Worm (Caenorhabditis elegans) whole organism, early embryonic: ENCODE results near the gene ZK675.4.

Experiments used
- B0310.2 ChIP-seq: sonication (generic microtip); optimal IDR thresholded peaks from 2 replicates; lab custom pipeline; 2016; ENCODE audit warnings: mild to moderate bottlenecking, missing genetic modification characterization, missing compliant biosample characterization
- F13C5.2 ChIP-seq: sonication (generic microtip); optimal IDR thresholded peaks from 2 replicates; lab custom pipeline; 2017; ENCODE audit warnings: mild to moderate bottlenecking, missing genetic modification characterization, inconsistent platforms, missing compliant biosample characterization
- aly-1 ChIP-seq: sonication (generic microtip); optimal IDR thresholded peaks from 2 replicates; lab custom pipeline; 2016; ENCODE audit warnings: missing genetic modification characterization, missing compliant biosample characterization
- ama-1 ChIP-seq: fragments of 150-350 bp; optimal IDR thresholded peaks from 2 replicates; lab custom pipeline; 2014
- ceh-13 ChIP-seq: fragments of 200-800 bp; sonication (Bioruptor generic); optimal IDR thresholded peaks from 2 replicates; lab custom pipeline; 2018; ENCODE audit warnings: mild to moderate bottlenecking, missing genetic modification characterization, missing compliant biosample characterization
- ceh-36 ChIP-seq: sonication (generic microtip); optimal IDR thresholded peaks from 2 replicates; lab custom pipeline; 2016; ENCODE audit warnings: missing genetic modification characterization, inconsistent platforms, missing compliant biosample characterization
- ets-7 ChIP-seq: sonication (generic microtip); optimal IDR thresholded peaks from 2 replicates; lab custom pipeline; 2016; ENCODE audit warnings: missing genotype, missing genetic modification characterization, missing compliant biosample characterization
- flt-1 ChIP-seq: fragments of 200-800 bp; sonication (Bioruptor generic); IDR thresholded peaks from 2 replicates; pipeline ENCODE4 v1.3.6; 2022; ENCODE audit warnings: missing genetic modification characterization, missing compliant biosample characterization
- hmbx-1 ChIP-seq: sonication (generic microtip); optimal IDR thresholded peaks from 2 replicates; lab custom pipeline; 2016; ENCODE audit warnings: mild to moderate bottlenecking, missing genetic modification characterization, missing compliant biosample characterization
- hmg-4 ChIP-seq: fragments of 200-800 bp; sonication (Bioruptor generic); optimal IDR thresholded peaks from 2 replicates; lab custom pipeline; 2018; ENCODE audit warnings: mild to moderate bottlenecking, missing genetic modification characterization, missing compliant biosample characterization
- hnd-1 ChIP-seq: sonication (generic microtip); optimal IDR thresholded peaks from 2 replicates; lab custom pipeline; 2016; ENCODE audit warnings: missing genetic modification characterization, missing compliant biosample characterization
- pes-1 ChIP-seq: fragments of 200-800 bp; sonication (Bioruptor generic); IDR thresholded peaks from 2 replicates; pipeline ENCODE4 v1.3.6; 2022; ENCODE audit warnings: missing genetic modification reagents, missing genetic modification characterization, missing compliant biosample characterization
- scrt-1 ChIP-seq: fragments of 200-800 bp; sonication (Bioruptor generic); IDR thresholded peaks from 2 replicates; pipeline ENCODE4 v1.3.6; 2022; ENCODE audit warnings: missing genetic modification characterization, missing compliant biosample characterization
- sea-1 ChIP-seq: fragments of 200-800 bp; sonication (Bioruptor generic); conservative IDR thresholded peaks from 2 replicates; pipeline ENCODE4 v1.3.6; 2022; ENCODE audit warnings: missing genetic modification characterization, missing compliant biosample characterization
- tbx-11 ChIP-seq: fragments of 200-800 bp; sonication (Bioruptor generic); IDR thresholded peaks from 2 replicates; pipeline ENCODE4 v1.3.6; 2022; ENCODE audit warnings: missing genetic modification characterization, missing compliant biosample characterization
- tbx-37 ChIP-seq: fragments of 200-800 bp; sonication (Bioruptor generic); conservative IDR thresholded peaks from 2 replicates; pipeline ENCODE4 v1.3.6; 2022; ENCODE audit warnings: missing genetic modification reagents, missing genetic modification characterization, missing compliant biosample characterization
- tra-4 ChIP-seq: sonication (generic microtip); optimal IDR thresholded peaks from 2 replicates; lab custom pipeline; 2017; ENCODE audit warnings: missing genetic modification characterization, missing compliant biosample characterization

Gene ZK675.4

DNA sequence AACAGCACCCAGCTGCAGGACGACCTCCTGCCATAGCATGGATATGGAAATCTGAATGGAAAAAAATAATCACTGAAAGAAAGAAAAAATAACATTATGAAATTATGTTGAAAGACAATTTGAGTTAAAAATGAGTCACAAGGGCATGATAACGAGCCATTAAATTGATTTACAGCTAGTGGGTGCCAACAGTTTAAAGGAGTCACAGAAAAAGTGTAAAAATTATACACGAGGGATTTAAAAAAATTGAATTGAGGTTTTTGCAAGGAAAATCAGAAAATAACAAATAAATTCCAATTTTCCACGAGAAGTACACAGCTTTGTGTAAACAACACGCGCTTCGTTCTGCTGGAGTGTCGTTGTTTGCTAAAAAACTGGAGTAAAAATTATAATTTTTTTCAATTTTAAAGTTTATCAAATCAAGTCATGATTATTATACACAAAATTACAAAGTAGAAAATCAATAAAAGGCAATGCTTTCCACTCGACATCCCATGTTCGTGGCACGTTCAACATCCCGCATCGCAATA is 37.2 kb upstream of the ZK675.4 start, which contains the start of gene T01H3.3:
Gene T01H3.3, minus strand, starts transcription at position 51 of the 530 bp plus-strand sequence.
- TF ChIP-seq ama-1 (lab: Kevin White, UChicago): no peak
- TF ChIP-seq tra-4 (tag; lab: Kevin White, UChicago): no peak
- no peak for TF ChIP-seq B0310.2
- no peak for TF ChIP-seq sea-1
- no peak for TF ChIP-seq ceh-36 (tag; lab: Kevin White, UChicago)

DNA sequence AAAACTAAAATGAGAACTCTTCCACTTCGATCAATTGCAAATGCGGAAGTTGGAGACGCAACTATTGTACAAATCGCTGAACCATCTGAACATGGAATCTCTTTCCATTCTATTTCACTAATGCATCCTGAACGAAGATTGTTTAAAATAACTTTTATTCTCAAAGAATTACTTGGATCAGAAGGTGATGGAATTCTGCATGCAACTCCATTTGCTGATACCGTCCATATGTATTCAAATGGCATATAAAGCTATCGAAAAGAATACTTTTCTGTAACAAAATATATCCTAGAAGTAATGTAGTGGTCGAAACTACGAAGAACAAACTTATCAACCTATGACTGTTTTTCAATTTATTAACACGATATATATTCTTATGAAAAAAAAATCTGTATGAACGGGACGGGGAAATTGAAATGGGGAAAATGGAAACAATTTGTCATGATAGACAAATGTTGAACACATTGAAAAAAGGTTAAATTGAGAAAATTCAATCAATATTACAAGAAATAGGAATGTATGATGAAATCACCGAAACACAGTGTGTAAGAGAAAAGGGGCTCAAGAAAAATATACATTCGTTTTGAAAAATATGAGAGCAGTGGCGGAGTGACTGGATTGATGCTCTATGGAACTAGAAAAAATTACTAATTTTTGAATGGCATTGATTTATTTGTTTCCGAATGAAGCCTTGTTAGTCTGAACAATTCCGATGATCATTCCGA is 33.2 kb upstream of the ZK675.4 start, which contains the start of gene T01H3.2:
Gene T01H3.2, minus strand, starts transcription at position 251 of the 725 bp plus-strand sequence.
- TF ChIP-seq hnd-1 (tag; lab: Kevin White, UChicago): no peak
- TF ChIP-seq pes-1 (GFP tag; lab: Robert Waterston, UW): no peak
- no peak for TF ChIP-seq F13C5.2
- TF ChIP-seq aly-1 (tag; lab: Kevin White, UChicago): no peak
- TF ChIP-seq tbx-11 (GFP tag; lab: Robert Waterston, UW): no peak
- TF ChIP-seq tbx-37: no peak
- TF ChIP-seq ceh-13 (GFP tag; lab: Kevin White, UChicago): no peak
- no peak for TF ChIP-seq hmg-4 (GFP tag; lab: Kevin White, UChicago)
- no peak for TF ChIP-seq tra-4 (tag; lab: Kevin White, UChicago)
- no peak for TF ChIP-seq ama-1 (lab: Kevin White, UChicago)
- TF ChIP-seq sea-1: no peak
- no peak for TF ChIP-seq scrt-1 (GFP tag; lab: Robert Waterston, UW)
- no peak for TF ChIP-seq hmbx-1
- no peak for TF ChIP-seq ceh-36 (tag; lab: Kevin White, UChicago)
- TF ChIP-seq ets-7 (tag; lab: Kevin White, UChicago): no peak
- TF ChIP-seq flt-1 (GFP tag; lab: Robert Waterston, UW): no peak

DNA sequence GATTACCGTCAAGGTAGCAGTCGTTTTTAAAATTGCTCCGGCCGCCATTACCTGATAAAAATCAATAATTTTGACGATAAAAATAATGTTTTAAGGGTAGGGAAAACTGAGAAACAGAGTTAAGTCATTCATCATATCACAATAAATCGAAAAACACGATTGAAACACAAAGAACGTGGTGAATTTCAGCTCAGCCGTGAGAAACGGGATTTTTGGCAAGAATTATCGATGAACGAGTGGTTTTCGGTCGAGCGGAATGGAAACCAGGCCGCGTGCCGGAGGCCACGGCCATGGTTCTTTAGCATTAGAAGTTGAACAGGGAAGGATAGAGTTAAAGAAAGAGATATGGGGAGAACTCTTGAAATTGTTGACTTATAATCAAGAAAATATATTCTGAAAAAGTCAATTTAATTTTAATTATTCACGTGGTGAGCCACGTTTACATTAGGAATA is 31.8 kb upstream of the ZK675.4 start, which contains the start of the genes vha-4 and T01H3.5:
Gene vha-4, minus strand, starts transcription at position 51 of the 453 bp plus-strand sequence.
Gene T01H3.5, plus strand, starts transcription at position 351 of the 453 bp plus-strand sequence.
- TF ChIP-seq hmbx-1 (no peak), hnd-1 (tag; lab: Kevin White, UChicago) (no peak), flt-1 (GFP tag; lab: Robert Waterston, UW) (no peak), F13C5.2 (no peak), aly-1 (tag; lab: Kevin White, UChicago) (no peak), ceh-13 (GFP tag; lab: Kevin White, UChicago) (no peak), sea-1 (no peak), tbx-11 (GFP tag; lab: Robert Waterston, UW) (no peak), tbx-37 (no peak), tra-4 (tag; lab: Kevin White, UChicago) (no peak)

DNA sequence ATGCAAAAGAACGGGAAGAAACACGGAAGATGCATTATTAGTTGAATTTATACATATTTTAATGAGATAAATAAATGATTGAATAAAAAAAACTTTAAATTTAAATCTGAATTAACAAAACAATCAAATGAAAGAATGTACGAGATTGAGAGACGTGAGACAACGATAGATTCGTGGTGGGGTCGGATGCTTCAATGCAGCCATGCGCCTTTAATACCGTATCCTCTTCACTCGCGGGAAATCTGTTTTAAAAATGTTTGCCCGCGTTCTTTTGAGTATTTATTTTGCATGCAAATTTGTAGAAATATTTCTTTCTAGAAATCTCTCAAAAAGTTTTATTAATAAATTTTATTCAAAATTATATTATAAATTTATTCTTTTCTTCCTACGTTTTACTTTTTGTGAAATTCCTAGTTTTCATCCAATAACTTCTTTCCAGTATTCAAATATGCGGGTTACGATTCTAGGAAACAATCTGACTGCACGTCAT is 30.7 kb upstream of the ZK675.4 start, which contains the start of gene perm-1:
Gene perm-1, plus strand, starts transcription at position 440 of the 490 bp plus-strand sequence.
- no peak for TF ChIP-seq sea-1
- TF ChIP-seq tbx-11 (GFP tag; lab: Robert Waterston, UW): no peak
- no peak for TF ChIP-seq hmbx-1

DNA sequence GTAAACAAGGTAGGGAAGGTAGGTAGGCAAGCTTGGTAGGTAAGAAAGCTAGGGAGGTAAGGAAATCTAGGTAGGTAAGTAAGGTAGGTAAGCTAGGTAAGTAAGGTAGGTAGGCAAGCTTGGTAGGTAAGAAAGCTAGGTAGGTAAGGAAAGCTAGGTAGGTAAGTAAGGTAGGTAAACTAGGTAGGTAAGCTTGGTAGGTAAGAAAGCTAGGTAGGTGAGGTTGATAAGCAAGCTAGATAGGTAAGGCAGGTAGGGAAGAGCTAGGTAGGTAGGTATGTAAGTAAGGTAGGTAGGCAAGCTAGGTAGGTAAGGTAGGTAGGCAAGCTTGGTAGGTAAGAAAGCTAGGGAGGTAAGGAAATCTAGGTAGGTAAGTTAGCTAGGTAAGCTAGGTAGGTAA is 28.0 kb upstream of the ZK675.4 start:
- peak; percentile 64 for TF ChIP-seq tbx-11 (GFP tag; lab: Robert Waterston, UW)
- 0 out of 2 replicates have a peak, but pooled peaks have one; percentile 43 for TF ChIP-seq sea-1

DNA sequence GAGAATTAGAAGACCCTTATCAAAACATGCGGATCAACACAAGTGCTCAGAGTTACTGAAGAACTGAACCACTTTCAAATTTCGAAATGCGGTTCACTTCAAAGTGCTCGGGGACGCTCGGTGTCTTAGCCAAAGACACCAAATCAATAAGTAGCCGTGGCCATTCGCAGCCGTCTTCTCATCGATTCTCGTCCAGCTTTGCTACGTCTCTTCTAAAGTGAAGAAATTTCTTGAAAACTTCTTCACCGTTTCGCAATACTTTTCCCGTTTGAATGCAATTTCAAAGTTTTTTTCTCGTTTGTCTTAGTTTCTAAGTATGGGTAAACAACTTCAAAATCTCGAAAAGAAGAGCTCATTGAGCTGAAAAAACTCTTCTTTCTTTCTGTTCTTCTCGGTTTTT is 26.2 kb upstream of the ZK675.4 start:
- TF ChIP-seq flt-1 (GFP tag; lab: Robert Waterston, UW): no peak
- no peak for TF ChIP-seq ceh-13 (GFP tag; lab: Kevin White, UChicago)
- TF ChIP-seq B0310.2: no peak
- no peak for TF ChIP-seq aly-1 (tag; lab: Kevin White, UChicago)
- no peak for TF ChIP-seq hnd-1 (tag; lab: Kevin White, UChicago)
- TF ChIP-seq ama-1 (lab: Kevin White, UChicago): no peak
- TF ChIP-seq tbx-11 (GFP tag; lab: Robert Waterston, UW): no peak
- no peak for TF ChIP-seq ets-7 (tag; lab: Kevin White, UChicago)
- no peak for TF ChIP-seq ceh-36 (tag; lab: Kevin White, UChicago)

DNA sequence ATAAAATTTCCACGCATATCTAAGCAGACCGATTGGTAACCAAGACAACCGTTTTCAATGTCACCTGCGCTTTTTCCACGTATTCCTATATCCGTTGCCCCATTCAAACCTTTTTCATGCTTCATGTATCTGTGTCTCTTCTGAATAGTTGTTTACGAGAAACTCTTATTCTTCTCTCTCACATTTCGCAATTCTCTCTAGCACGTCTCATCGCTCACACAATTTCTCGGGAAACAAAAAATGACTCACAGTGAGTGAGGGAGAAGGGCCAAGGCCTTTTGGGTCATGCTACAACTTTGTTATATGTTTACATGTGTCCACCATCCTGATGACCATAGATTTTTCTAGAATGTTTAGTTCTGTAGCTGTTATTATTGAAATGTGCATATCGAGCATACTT is 23.8 kb upstream of the ZK675.4 start:
- no peak for TF ChIP-seq tra-4 (tag; lab: Kevin White, UChicago)
- no peak for TF ChIP-seq hnd-1 (tag; lab: Kevin White, UChicago)
- TF ChIP-seq B0310.2: no peak
- no peak for TF ChIP-seq hmg-4 (GFP tag; lab: Kevin White, UChicago)
- no peak for TF ChIP-seq ceh-13 (GFP tag; lab: Kevin White, UChicago)
- no peak for TF ChIP-seq tbx-11 (GFP tag; lab: Robert Waterston, UW)
- no peak for TF ChIP-seq ets-7 (tag; lab: Kevin White, UChicago)
- no peak for TF ChIP-seq F13C5.2
- no peak for TF ChIP-seq sea-1

DNA sequence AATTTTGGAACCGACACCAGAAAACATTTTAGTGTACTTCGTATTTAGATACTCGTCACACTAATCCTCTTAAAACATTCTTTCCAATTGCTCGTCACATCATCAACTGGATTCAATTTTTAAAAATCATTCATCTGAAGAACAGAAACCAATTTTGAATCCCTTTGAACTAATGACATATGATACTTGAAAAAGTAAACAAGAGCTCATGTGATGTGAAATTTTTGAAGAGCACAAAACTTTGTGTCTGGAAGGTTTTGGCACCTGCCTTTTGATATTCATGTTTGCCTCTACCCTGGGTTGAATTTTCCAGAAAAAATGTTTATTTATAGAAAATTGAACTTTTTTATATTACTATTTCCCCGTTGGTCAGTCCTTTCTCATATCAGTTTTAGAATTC is 22.4 kb upstream of the ZK675.4 start:
- no peak for TF ChIP-seq aly-1 (tag; lab: Kevin White, UChicago)
- TF ChIP-seq ets-7 (tag; lab: Kevin White, UChicago): no peak
- no peak for TF ChIP-seq hmg-4 (GFP tag; lab: Kevin White, UChicago)
- no peak for TF ChIP-seq scrt-1 (GFP tag; lab: Robert Waterston, UW)
- TF ChIP-seq tra-4 (tag; lab: Kevin White, UChicago): no peak
- TF ChIP-seq ceh-36 (tag; lab: Kevin White, UChicago): no peak
- no peak for TF ChIP-seq ceh-13 (GFP tag; lab: Kevin White, UChicago)
- no peak for TF ChIP-seq flt-1 (GFP tag; lab: Robert Waterston, UW)
- TF ChIP-seq hnd-1 (tag; lab: Kevin White, UChicago): no peak
- TF ChIP-seq tbx-37: no peak
- no peak for TF ChIP-seq tbx-11 (GFP tag; lab: Robert Waterston, UW)
- no peak for TF ChIP-seq B0310.2
- no peak for TF ChIP-seq pes-1 (GFP tag; lab: Robert Waterston, UW)
- TF ChIP-seq F13C5.2: no peak
